Fruit fly (Drosophila melanogaster) whole organism, embryonic: ENCODE data around the gene Fitm.

Experiments
- BEAF-32 ChIP-seq: fragments of 200-800 bp; sonication (Bioruptor generic); optimal IDR thresholded peaks from 3 replicates; lab custom pipeline; 2017; ENCODE audit warnings: missing biosample characterization, missing genetic modification characterization, mild to moderate bottlenecking, moderate library complexity, missing genetic modification reagents
- Bgb ChIP-seq: fragments of 200-800 bp; sonication (Bioruptor generic); IDR thresholded peaks from 2 replicates; pipeline ENCODE4 v1.3.6; 2022; ENCODE audit warnings: missing biosample characterization, missing genetic modification characterization; ENCODE audit not compliant: partially characterized antibody
- CG10267 ChIP-seq: fragments of 200-800 bp; sonication (Bioruptor generic); optimal IDR thresholded peaks from 2 replicates; lab custom pipeline; 2018; ENCODE audit warnings: missing biosample characterization, mild to moderate bottlenecking, missing genetic modification characterization, moderate library complexity
- CG10462 ChIP-seq: fragments of 200-800 bp; sonication (Bioruptor generic); optimal IDR thresholded peaks from 2 replicates; lab custom pipeline; 2016; ENCODE audit warnings: missing biosample characterization, missing genetic modification characterization
- CG10543 ChIP-seq: fragments of 200-800 bp; sonication (Bioruptor generic); optimal IDR thresholded peaks from 3 replicates; lab custom pipeline; 2017; ENCODE audit warnings: missing biosample characterization, mild to moderate bottlenecking, missing genetic modification characterization, moderate library complexity
- CG11560 ChIP-seq: fragments of 200-800 bp; sonication (Bioruptor generic); IDR thresholded peaks from 3 replicates; pipeline ENCODE4 v1.3.6; 2022; ENCODE audit warnings: missing biosample characterization, missing genetic modification characterization
- CG13424 ChIP-seq: fragments of 200-800 bp; sonication (Bioruptor generic); optimal IDR thresholded peaks from 2 replicates; lab custom pipeline; 2019; ENCODE audit warnings: missing biosample characterization, mild to moderate bottlenecking, missing genetic modification characterization, moderate library complexity
- CG13894 ChIP-seq: fragments of 200-800 bp; sonication (Bioruptor generic); optimal IDR thresholded peaks from 3 replicates; lab custom pipeline; 2018; ENCODE audit warnings: missing biosample characterization, mild to moderate bottlenecking, missing genetic modification characterization, moderate library complexity
- CG14441 ChIP-seq: fragments of 200-800 bp; sonication (Bioruptor generic); IDR thresholded peaks from 2 replicates; pipeline ENCODE4 v1.3.6; 2022; ENCODE audit warnings: missing biosample characterization, missing genetic modification characterization
- CG16779 ChIP-seq: fragments of 200-800 bp; sonication (Bioruptor generic); IDR thresholded peaks from 2 replicates; pipeline ENCODE4 v1.3.6; 2022; ENCODE audit warnings: missing biosample characterization, missing genetic modification characterization
- CG1792 ChIP-seq: fragments of 200-800 bp; sonication (Bioruptor generic); optimal IDR thresholded peaks from 2 replicates; lab custom pipeline; 2016; ENCODE audit warnings: missing biosample characterization, missing genetic modification characterization
- CG18476 ChIP-seq: fragments of 200-800 bp; sonication (Bioruptor generic); optimal IDR thresholded peaks from 2 replicates; lab custom pipeline; 2016; ENCODE audit warnings: missing biosample characterization, mild to moderate bottlenecking, missing genetic modification characterization
- CG2120 ChIP-seq: fragments of 200-800 bp; sonication (Bioruptor generic); optimal IDR thresholded peaks from 3 replicates; lab custom pipeline; 2016; ENCODE audit warnings: missing biosample characterization, missing genetic modification characterization
- CG31441 ChIP-seq: fragments of 200-800 bp; sonication (Bioruptor generic); IDR thresholded peaks from 2 replicates; pipeline ENCODE4 v1.3.6; 2022; ENCODE audit warnings: missing biosample characterization, missing genetic modification characterization
- CG32532 ChIP-seq: fragments of 200-800 bp; sonication (Bioruptor generic); IDR thresholded peaks from 2 replicates; pipeline ENCODE4 v1.3.6; 2022; ENCODE audit warnings: missing biosample characterization, missing genetic modification characterization
- CG34224 ChIP-seq: fragments of 200-800 bp; sonication (Bioruptor generic); IDR thresholded peaks from 3 replicates; pipeline ENCODE4 v1.3.6; 2022; ENCODE audit warnings: missing biosample characterization, missing genetic modification characterization; ENCODE audit not compliant: partially characterized antibody
- CG3847 ChIP-seq: fragments of 200-800 bp; sonication (Bioruptor generic); IDR thresholded peaks from 2 replicates; pipeline ENCODE4 v1.3.6; 2022; ENCODE audit warnings: missing biosample characterization, missing genetic modification characterization
- CG42726 ChIP-seq: fragments of 200-800 bp; sonication (Bioruptor generic); IDR thresholded peaks from 2 replicates; pipeline ENCODE4 v1.3.6; 2022; ENCODE audit warnings: missing biosample characterization, missing genetic modification characterization; ENCODE audit not compliant: partially characterized antibody
- CG4360 ChIP-seq: fragments of 200-800 bp; sonication (Bioruptor generic); IDR thresholded peaks from 2 replicates; pipeline ENCODE4 v1.3.6; 2022; ENCODE audit warnings: missing biosample characterization, missing genetic modification characterization
- CG8944 ChIP-seq: fragments of 200-800 bp; sonication (Bioruptor generic); optimal IDR thresholded peaks from 3 replicates; lab custom pipeline; 2016; ENCODE audit warnings: missing biosample characterization, missing genetic modification characterization
- CG9609 ChIP-seq: fragments of 200-800 bp; sonication (Bioruptor generic); optimal IDR thresholded peaks from 3 replicates; lab custom pipeline; 2016; ENCODE audit warnings: missing biosample characterization, missing genetic modification characterization
- CG9876 ChIP-seq: fragments of 200-800 bp; sonication (Bioruptor generic); optimal IDR thresholded peaks from 2 replicates; lab custom pipeline; 2016; ENCODE audit warnings: missing biosample characterization, missing genetic modification characterization
- Dek ChIP-seq: fragments of 200-800 bp; sonication (Bioruptor generic); optimal IDR thresholded peaks from 3 replicates; lab custom pipeline; 2019; ENCODE audit warnings: missing biosample characterization, mild to moderate bottlenecking, missing genetic modification characterization, moderate library complexity
- Jarid2 ChIP-seq: fragments of 200-800 bp; sonication (Bioruptor generic); optimal IDR thresholded peaks from 3 replicates; lab custom pipeline; 2017; ENCODE audit warnings: mild to moderate bottlenecking, missing biosample characterization, missing genetic modification reagents, missing genetic modification characterization
- MBD-R2 ChIP-seq: fragments of 200-800 bp; sonication (Bioruptor generic); IDR thresholded peaks from 2 replicates; pipeline ENCODE4 v1.3.6; 2022; ENCODE audit warnings: missing biosample characterization, missing genetic modification characterization
- Meics ChIP-seq: fragments of 200-800 bp; sonication (Bioruptor generic); optimal IDR thresholded peaks from 2 replicates; lab custom pipeline; 2017; ENCODE audit warnings: missing biosample characterization, mild to moderate bottlenecking, missing genetic modification characterization
- NC2α ChIP-seq: fragments of 200-800 bp; sonication (Bioruptor generic); optimal IDR thresholded peaks from 2 replicates; lab custom pipeline; 2016; ENCODE audit warnings: missing biosample characterization, missing genetic modification characterization
- NFAT ChIP-seq: fragments of 200-800 bp; sonication (Bioruptor generic); IDR thresholded peaks from 2 replicates; pipeline ENCODE4 v1.3.6; 2022; ENCODE audit warnings: missing biosample characterization, missing genetic modification characterization
- Stat92E ChIP-seq, 3 experiments: fragments of >200 bp in 2 of 3; fragments of 200-800 bp in 1 of 3; sonication (Bioruptor generic) in 1 of 3; optimal IDR thresholded peaks; 2 replicates each; lab custom pipeline; 2017 to 2019; ENCODE audit warnings: missing biosample characterization in 3 of 3, missing genetic modification characterization in 3 of 3, mild to moderate bottlenecking in 1 of 3, moderate library complexity in 1 of 3
- Usf ChIP-seq: fragments of 200-800 bp; sonication (Bioruptor generic); optimal IDR thresholded peaks from 2 replicates; lab custom pipeline; 2017; ENCODE audit warnings: missing genotype, missing biosample characterization, missing genetic modification characterization
- ara ChIP-seq: fragments of 200-800 bp; sonication (Bioruptor generic); IDR thresholded peaks from 2 replicates; pipeline ENCODE4 v1.3.6; 2022; ENCODE audit warnings: missing biosample characterization, missing genetic modification characterization
- az2 ChIP-seq: fragments of 200-800 bp; sonication (Bioruptor generic); optimal IDR thresholded peaks from 3 replicates; lab custom pipeline; 2016; ENCODE audit warnings: missing biosample characterization, missing genetic modification characterization
- bcd ChIP-seq: fragments of 200-800 bp; sonication (Bioruptor generic); optimal IDR thresholded peaks from 2 replicates; lab custom pipeline; 2017; ENCODE audit warnings: missing biosample characterization, mild to moderate bottlenecking, missing genetic modification characterization
- chinmo ChIP-seq: fragments of 200-800 bp; sonication (Bioruptor generic); IDR thresholded peaks from 4 replicates; pipeline ENCODE4 v1.3.6; 2022; ENCODE audit warnings: missing biosample characterization, missing genetic modification characterization; ENCODE audit not compliant: partially characterized antibody
- chn ChIP-seq: fragments of 200-800 bp; sonication (Bioruptor generic); optimal IDR thresholded peaks from 2 replicates; lab custom pipeline; 2016; ENCODE audit warnings: missing biosample characterization, missing genetic modification characterization
- dan ChIP-seq: fragments of 200-800 bp; sonication (Bioruptor generic); IDR thresholded peaks from 2 replicates; pipeline ENCODE4 v1.3.6; 2022; ENCODE audit warnings: missing biosample characterization, missing genetic modification characterization
- emc ChIP-seq: fragments of 200-800 bp; sonication (Bioruptor generic); optimal IDR thresholded peaks from 2 replicates; lab custom pipeline; 2016; ENCODE audit warnings: missing biosample characterization, missing genetic modification characterization
- grau ChIP-seq: fragments of 200-800 bp; optimal IDR thresholded peaks from 3 replicates; lab custom pipeline; 2019; ENCODE audit warnings: missing biosample characterization, mild to moderate bottlenecking, missing genetic modification characterization, moderate library complexity
- gro ChIP-seq: fragments of 200-800 bp; sonication (Bioruptor generic); optimal IDR thresholded peaks from 2 replicates; lab custom pipeline; 2016; ENCODE audit warnings: missing biosample characterization, missing genetic modification characterization
- oc ChIP-seq: fragments of 200-800 bp; sonication (Bioruptor generic); optimal IDR thresholded peaks from 2 replicates; lab custom pipeline; 2018; ENCODE audit warnings: missing biosample characterization, mild to moderate bottlenecking, missing genetic modification characterization, moderate library complexity
- p53 ChIP-seq: fragments of 200-800 bp; sonication (Bioruptor generic); optimal IDR thresholded peaks from 2 replicates; lab custom pipeline; 2016; ENCODE audit warnings: missing biosample characterization, missing genetic modification characterization
- pros ChIP-seq: fragments of 200-800 bp; sonication (Bioruptor generic); optimal IDR thresholded peaks from 3 replicates; lab custom pipeline; 2019; ENCODE audit warnings: missing biosample characterization, mild to moderate bottlenecking, missing genetic modification characterization, moderate library complexity
- ranshi ChIP-seq: fragments of 200-800 bp; sonication (Bioruptor generic); IDR thresholded peaks from 2 replicates; pipeline ENCODE4 v1.3.6; 2022; ENCODE audit warnings: missing biosample characterization, missing genetic modification characterization
- rib ChIP-seq: fragments of 200-800 bp; sonication (Bioruptor generic); IDR thresholded peaks from 2 replicates; pipeline ENCODE4 v1.3.6; 2022; ENCODE audit warnings: missing biosample characterization, missing genetic modification characterization
- run ChIP-seq: fragments of 200-800 bp; sonication (Bioruptor generic); optimal IDR thresholded peaks from 3 replicates; lab custom pipeline; 2018; ENCODE audit warnings: missing biosample characterization, mild to moderate bottlenecking, missing genetic modification characterization
- slp2 ChIP-seq: fragments of 200-800 bp; sonication (Bioruptor generic); optimal IDR thresholded peaks from 2 replicates; lab custom pipeline; 2016; ENCODE audit warnings: missing biosample characterization, missing genetic modification characterization
- sr ChIP-seq: fragments of 200-800 bp; sonication (Bioruptor generic); IDR thresholded peaks from 3 replicates; pipeline ENCODE4 v1.3.6; 2022; ENCODE audit warnings: missing biosample characterization, missing genetic modification characterization
- tna ChIP-seq: fragments of 200-800 bp; sonication (Bioruptor generic); IDR thresholded peaks from 2 replicates; pipeline ENCODE4 v1.3.6; 2022; ENCODE audit warnings: missing biosample characterization, missing genetic modification characterization; ENCODE audit not compliant: partially characterized antibody
- vfl ChIP-seq: fragments of 200-800 bp; sonication (Bioruptor generic); optimal IDR thresholded peaks from 2 replicates; lab custom pipeline; 2016; ENCODE audit warnings: missing biosample characterization, missing genetic modification characterization

The Fitm gene

DNA sequence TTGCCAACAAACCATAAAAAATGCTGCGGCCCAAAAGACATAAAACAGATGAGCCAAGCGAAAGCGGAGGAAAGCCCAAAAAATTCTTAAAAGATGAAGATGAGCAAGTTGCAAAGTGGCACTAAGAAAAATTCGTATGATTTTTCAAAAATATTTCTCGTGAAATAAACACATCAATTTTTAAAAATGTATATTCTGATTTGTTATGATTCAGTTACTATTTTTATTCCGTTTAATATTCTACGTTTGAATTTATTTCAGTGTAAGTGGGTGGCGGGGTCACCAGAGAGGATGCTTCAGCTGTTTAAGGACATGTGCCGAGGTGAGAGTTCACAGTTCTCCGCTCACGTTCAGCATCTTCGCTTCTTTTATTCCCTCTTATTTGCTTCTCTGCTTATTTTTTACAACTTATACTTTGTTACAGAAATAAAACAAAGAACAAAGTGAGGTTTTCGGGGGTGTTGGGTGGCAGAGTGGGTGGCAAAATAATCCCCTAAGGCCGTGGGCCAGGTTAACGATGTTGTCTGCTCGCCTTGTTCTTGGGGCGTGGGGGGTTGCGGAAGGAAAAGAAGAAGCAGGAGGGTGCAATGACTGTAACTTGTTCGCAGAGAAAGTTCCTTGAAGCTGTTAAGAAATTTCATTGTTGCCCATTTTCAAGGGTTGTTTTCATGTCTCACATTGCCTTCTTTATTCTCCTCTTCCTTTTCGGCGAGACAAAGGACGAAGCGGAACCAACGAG lies 36.6 kb upstream of the Fitm start (continued):
- TF ChIP-seq Stat92E (GFP tag; optimal IDR thresholded peaks at IDR 0.05; lab: Kevin White, UChicago) (no peak), slp2 (GFP tag; lab: Kevin White, UChicago) (no peak), grau (peak; percentile 60), chn (GFP tag; lab: Kevin White, UChicago) (peak; percentile 2), CG14441 (GFP tag; lab: Robert Waterston, UW) (peak; percentile 46; the same call in 1 of the 2 replicates), CG4360 (GFP tag; lab: Robert Waterston, UW) (no peak), CG32532 (peak; percentile 41; the same call in 1 of the 2 replicates), run (tag; lab: Kevin White, UChicago) (no peak), Usf (GFP tag; lab: Kevin White, UChicago) (no peak), CG10462 (no peak), Dek (peak; percentile 34), az2 (GFP tag; lab: Kevin White, UChicago) (peak; percentile 15), tna (GFP tag; lab: Robert Waterston, UW) (no peak), MBD-R2 (GFP tag; lab: Robert Waterston, UW) (0 out of 2 replicates have a peak, but pooled peaks have one; percentile 28), rib (GFP tag; lab: Robert Waterston, UW) (no peak), pros (GFP tag; lab: Kevin White, UChicago) (peak; percentile 82), chinmo (GFP tag; lab: Robert Waterston, UW) (0 out of 4 replicates have a peak, but pooled peaks have one; percentile 12), CG16779 (no peak), CG10267 (tag; lab: Kevin White, UChicago) (peak; percentile 24), vfl (no peak), BEAF-32 (GFP tag; lab: Kevin White, UChicago) (no peak), CG13894 (tag; lab: Kevin White, UChicago) (peak; percentile 26), CG1792 (GFP tag; lab: Kevin White, UChicago) (no peak), sr (GFP tag; lab: Robert Waterston, UW) (no peak), CG34224 (GFP tag; lab: Robert Waterston, UW) (no peak), CG9609 (GFP tag; lab: Kevin White, UChicago) (no peak), CG10543 (GFP tag; lab: Kevin White, UChicago) (no peak), Bgb (no peak), NC2α (GFP tag; lab: Kevin White, UChicago) (no peak), Meics (GFP tag; lab: Kevin White, UChicago) (peak; percentile 63), CG2120 (peak; percentile 65), Jarid2 (GFP tag; lab: Kevin White, UChicago) (no peak), emc (GFP tag; lab: Kevin White, UChicago) (no peak), dan (GFP tag; lab: Robert Waterston, UW) (no peak), CG18476 (GFP tag; lab: Kevin White, UChicago) (peak; percentile 28), bcd (GFP tag; lab: Kevin White, UChicago) (peak; percentile 17), CG42726 (no peak), CG13424 (tag; lab: Kevin White, UChicago) (peak; percentile 48), ara (GFP tag; lab: Robert Waterston, UW) (0 out of 2 replicates have a peak, but pooled peaks have one; percentile 47), CG9876 (GFP tag; lab: Kevin White, UChicago) (no peak), NFAT (GFP tag; lab: Robert Waterston, UW) (no peak), p53 (GFP tag; lab: Kevin White, UChicago) (no peak), gro (GFP tag; lab: Kevin White, UChicago) (no peak), oc (tag; lab: Kevin White, UChicago) (no peak), CG31441 (GFP tag; lab: Robert Waterston, UW) (peak; percentile 56), CG3847 (GFP tag; lab: Robert Waterston, UW) (peak; percentile 31; the same call in 1 of the 2 replicates), CG8944 (GFP tag; lab: Kevin White, UChicago) (no peak), ranshi (no peak), CG11560 (tag; lab: Robert Waterston, UW) (0 out of 3 replicates have a peak, but pooled peaks have one; percentile 39)
